Worm (Caenorhabditis elegans) whole organism, L4 larva: ENCODE results near the gene T22F3.7.

Experiments
- dpl-1 ChIP-seq: fragments of 150-350 bp; optimal IDR thresholded peaks from 2 replicates; lab custom pipeline; 2014; ENCODE audit warnings: missing biosample characterization, missing genetic modification reagents, missing genetic modification characterization
- spr-3 ChIP-seq: fragments of 200-800 bp; sonication (Bioruptor generic); optimal IDR thresholded peaks from 2 replicates; lab custom pipeline; 2018; ENCODE audit warnings: mild to moderate bottlenecking, missing genetic modification characterization, missing compliant biosample characterization
- unc-62 ChIP-seq, 3 experiments: fragments of 150-350 bp in 1 of 3; sonication (generic microtip); optimal IDR thresholded peaks in 2 of 3; peaks in 1 of 3; 1 replicate in 1 of 3; 2 replicates in 2 of 3; lab custom pipeline; 2014 to 2017; ENCODE audit warnings: missing biosample characterization in 3 of 3, missing genetic modification characterization in 3 of 3, missing genetic modification reagents in 3 of 3, missing genotype in 1 of 3

DNA sequence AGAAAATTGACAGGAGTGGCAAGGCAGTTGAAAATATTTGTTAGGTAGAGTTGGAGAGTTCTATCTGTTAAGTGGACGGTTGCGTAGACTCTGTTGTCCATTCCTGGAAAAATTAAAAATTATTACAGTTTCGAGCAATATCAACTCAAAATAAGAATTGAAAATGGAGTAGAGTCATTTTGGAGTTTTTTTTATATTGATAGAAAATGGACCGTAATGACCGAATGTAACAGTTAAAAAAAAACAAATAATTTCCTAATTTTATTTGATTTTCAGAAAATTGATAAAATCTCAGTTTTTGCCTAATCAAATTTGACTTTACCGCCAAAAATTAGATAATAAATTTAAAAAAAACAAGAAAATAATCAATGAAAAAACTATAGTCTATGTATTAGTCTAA, 26.5 kb upstream of the T22F3.7 start, which contains the start of gene F59B1.4:
- TF ChIP-seq dpl-1 (no peak), spr-3 (GFP tag; lab: Kevin White, UChicago) (no peak), unc-62 (GFP tag; optimal IDR thresholded peaks at IDR 0.05 in 1 of 2; lab: Kevin White, UChicago) (no peak), unc-62 (tag; optimal IDR thresholded peaks at IDR 0.05; lab: Kevin White, UChicago) (no peak)
